Fruit fly (Drosophila melanogaster) whole organism, embryonic: ENCODE data around the gene CG6972.

Experiments
- Awh ChIP-seq: fragments of 200-800 bp; sonication (Bioruptor generic); IDR thresholded peaks from 2 replicates; pipeline ENCODE4, ENCODE4 v1.3.6; 2022; ENCODE audit warnings: missing biosample characterization, missing genetic modification characterization
- Blimp-1 ChIP-seq: fragments of 200-800 bp; sonication (Bioruptor generic); optimal IDR thresholded peaks from 3 replicates; lab custom pipeline; 2018; ENCODE audit warnings: missing biosample characterization, missing genetic modification characterization, mild to moderate bottlenecking, moderate library complexity, missing genetic modification reagents
- C15 ChIP-seq: fragments of 200-800 bp; sonication (Bioruptor generic); IDR thresholded peaks from 3 replicates; pipeline ENCODE4 v1.3.6; 2022; ENCODE audit warnings: missing biosample characterization, missing genetic modification characterization
- CG12299 ChIP-seq: fragments of 200-800 bp; sonication (Bioruptor generic); optimal IDR thresholded peaks from 2 replicates; lab custom pipeline; 2018; ENCODE audit warnings: missing biosample characterization, mild to moderate bottlenecking, missing genetic modification characterization
- CG15514 ChIP-seq: fragments of 200-800 bp; sonication (Bioruptor generic); optimal IDR thresholded peaks from 3 replicates; lab custom pipeline; 2017; ENCODE audit warnings: missing biosample characterization, missing genetic modification characterization, mild to moderate bottlenecking, moderate library complexity, missing genetic modification reagents
- CG15601 ChIP-seq: fragments of 200-800 bp; sonication (Bioruptor generic); optimal IDR thresholded peaks from 3 replicates; lab custom pipeline; 2019; ENCODE audit warnings: missing biosample characterization, mild to moderate bottlenecking, missing genetic modification characterization, moderate library complexity
- CG18262 ChIP-seq: fragments of 200-800 bp; optimal IDR thresholded peaks from 3 replicates; lab custom pipeline; 2019; ENCODE audit warnings: missing biosample characterization, mild to moderate bottlenecking, missing genetic modification characterization, moderate library complexity
- CG18476 ChIP-seq: fragments of 200-800 bp; sonication (Bioruptor generic); optimal IDR thresholded peaks from 2 replicates; lab custom pipeline; 2016; ENCODE audit warnings: missing biosample characterization, mild to moderate bottlenecking, missing genetic modification characterization
- CG18599 ChIP-seq: fragments of 200-800 bp; sonication (Bioruptor generic); optimal IDR thresholded peaks from 3 replicates; lab custom pipeline; 2017; ENCODE audit warnings: missing biosample characterization, missing genetic modification characterization, mild to moderate bottlenecking, moderate library complexity, missing genetic modification reagents
- CG2199 ChIP-seq: fragments of 200-800 bp; sonication (Bioruptor generic); IDR thresholded peaks from 3 replicates; pipeline ENCODE4 v1.3.6; 2022; ENCODE audit warnings: missing biosample characterization, missing genetic modification characterization
- CG3995 ChIP-seq: fragments of 200-800 bp; sonication (Bioruptor generic); optimal IDR thresholded peaks from 3 replicates; lab custom pipeline; 2016; ENCODE audit warnings: missing biosample characterization, missing genetic modification characterization
- CG4328 ChIP-seq: fragments of 200-800 bp; sonication (Bioruptor generic); optimal IDR thresholded peaks from 3 replicates; lab custom pipeline; 2017; ENCODE audit warnings: missing biosample characterization, missing genetic modification reagents, missing genetic modification characterization
- CG4424 ChIP-seq: fragments of 200-800 bp; sonication (Bioruptor generic); optimal IDR thresholded peaks from 3 replicates; lab custom pipeline; 2016; ENCODE audit warnings: missing biosample characterization, missing genetic modification characterization
- CG4617 ChIP-seq: fragments of 200-800 bp; sonication (Bioruptor generic); optimal IDR thresholded peaks from 3 replicates; lab custom pipeline; 2016; ENCODE audit warnings: missing biosample characterization, missing genetic modification characterization, borderline replicate concordance
- CG6654 ChIP-seq: fragments of 200-800 bp; sonication (Bioruptor generic); optimal IDR thresholded peaks from 2 replicates; lab custom pipeline; 2017; ENCODE audit warnings: missing biosample characterization, mild to moderate bottlenecking, missing genetic modification characterization
- CG6689 ChIP-seq: fragments of 200-800 bp; sonication (Bioruptor generic); IDR thresholded peaks from 2 replicates; pipeline ENCODE4 v1.3.6; 2022; ENCODE audit warnings: missing biosample characterization, missing genetic modification characterization
- CG8089 ChIP-seq: fragments of 200-800 bp; sonication (Bioruptor generic); optimal IDR thresholded peaks from 3 replicates; lab custom pipeline; 2016; ENCODE audit warnings: missing biosample characterization, missing genetic modification characterization
- Deaf1 ChIP-seq: fragments of 200-800 bp; optimal IDR thresholded peaks from 3 replicates; lab custom pipeline; 2019; ENCODE audit warnings: missing biosample characterization, mild to moderate bottlenecking, missing genetic modification characterization, moderate library complexity
- H15 ChIP-seq: fragments of 200-800 bp; sonication (Bioruptor generic); IDR thresholded peaks from 3 replicates; pipeline ENCODE4 v1.3.6; 2022; ENCODE audit warnings: missing biosample characterization, missing genetic modification characterization
- HmgD ChIP-seq: fragments of 200-800 bp; sonication (Bioruptor generic); optimal IDR thresholded peaks from 3 replicates; lab custom pipeline; 2016; ENCODE audit warnings: missing biosample characterization, missing genetic modification characterization
- Hmx ChIP-seq: fragments of 200-800 bp; sonication (Bioruptor generic); optimal IDR thresholded peaks from 2 replicates; lab custom pipeline; 2016; ENCODE audit warnings: missing biosample characterization, missing genetic modification characterization
- Hr78 ChIP-seq, 2 experiments: fragments of 200-800 bp in 1 of 2; fragments of >200 bp in 1 of 2; sonication (Bioruptor generic) in 1 of 2; optimal IDR thresholded peaks; 2 replicates each; lab custom pipeline; 2017 to 2019; ENCODE audit warnings: missing biosample characterization in 2 of 2, missing genetic modification characterization in 2 of 2, mild to moderate bottlenecking in 1 of 2, moderate library complexity in 1 of 2
- Med ChIP-seq: fragments of 200-800 bp; sonication (Bioruptor generic); peaks from one replicate; lab custom pipeline; 2016; ENCODE audit warnings: missing biosample characterization, missing genetic modification characterization, mild to moderate bottlenecking, inconsistent platforms, moderate library complexity
- NfI ChIP-seq: fragments of 200-800 bp; sonication (Bioruptor generic); optimal IDR thresholded peaks from 3 replicates; lab custom pipeline; 2018; ENCODE audit warnings: missing biosample characterization, mild to moderate bottlenecking, missing genetic modification characterization, moderate library complexity
- Opbp ChIP-seq: fragments of 200-800 bp; sonication (Bioruptor generic); IDR thresholded peaks from 3 replicates; pipeline ENCODE4 v1.3.6; 2022; ENCODE audit warnings: missing biosample characterization, missing genetic modification characterization; ENCODE audit not compliant: partially characterized antibody
- PHDP ChIP-seq: fragments of 200-800 bp; sonication (Bioruptor generic); optimal IDR thresholded peaks from 3 replicates; lab custom pipeline; 2018; ENCODE audit warnings: missing biosample characterization, mild to moderate bottlenecking, missing genetic modification characterization, moderate library complexity
- Trl ChIP-seq, 3 experiments: fragments of >200 bp in 2 of 3; fragments of 200-800 bp in 1 of 3; sonication (Bioruptor generic) in 1 of 3; optimal IDR thresholded peaks; 2 replicates in 1 of 3; 3 replicates in 2 of 3; lab custom pipeline; 2016 to 2017; ENCODE audit warnings: missing biosample characterization in 1 of 3, missing genetic modification characterization in 1 of 3
- YL-1 ChIP-seq: fragments of 200-800 bp; sonication (Bioruptor generic); optimal IDR thresholded peaks from 3 replicates; lab custom pipeline; 2017; ENCODE audit warnings: missing biosample characterization, mild to moderate bottlenecking, missing genetic modification characterization
- ap ChIP-seq: fragments of 200-800 bp; sonication (Bioruptor generic); IDR thresholded peaks from 2 replicates; pipeline ENCODE4 v1.3.6; 2022; ENCODE audit warnings: missing biosample characterization, missing genetic modification characterization
- chm ChIP-seq: fragments of 200-800 bp; sonication (Bioruptor generic); IDR thresholded peaks from 2 replicates; pipeline ENCODE4 v1.3.6; 2022; ENCODE audit warnings: missing biosample characterization, missing genetic modification characterization
- ci ChIP-seq: fragments of 200-800 bp; sonication (Bioruptor generic); IDR thresholded peaks from 3 replicates; pipeline ENCODE4 v1.3.6; 2022; ENCODE audit warnings: missing biosample characterization, missing genetic modification characterization
- crol ChIP-seq: fragments of 200-800 bp; sonication (Bioruptor generic); IDR thresholded peaks from 2 replicates; pipeline ENCODE4 v1.3.6; 2022; ENCODE audit warnings: missing biosample characterization, missing genetic modification characterization
- crp ChIP-seq, 2 experiments: fragments of 200-800 bp; sonication (Bioruptor generic); optimal IDR thresholded peaks; 2 replicates in 1 of 2; 3 replicates in 1 of 2; lab custom pipeline; 2017; ENCODE audit warnings: missing biosample characterization in 2 of 2, missing genetic modification characterization in 2 of 2, mild to moderate bottlenecking in 1 of 2, moderate library complexity in 1 of 2
- dm ChIP-seq: fragments of 200-800 bp; sonication (Bioruptor generic); optimal IDR thresholded peaks from 3 replicates; lab custom pipeline; 2016; ENCODE audit warnings: missing biosample characterization, missing genetic modification characterization
- gfzf ChIP-seq: fragments of 200-800 bp; sonication (Bioruptor generic); optimal IDR thresholded peaks from 2 replicates; lab custom pipeline; 2016; ENCODE audit warnings: missing biosample characterization, mild to moderate bottlenecking, missing genetic modification characterization, moderate library complexity
- hbn ChIP-seq: fragments of 200-800 bp; sonication (Bioruptor generic); IDR thresholded peaks from 2 replicates; pipeline ENCODE4 v1.3.6; 2022; ENCODE audit warnings: missing biosample characterization, missing genetic modification characterization; ENCODE audit not compliant: partially characterized antibody
- hkb ChIP-seq, 2 experiments: fragments of 200-800 bp in 1 of 2; fragments of >200 bp in 1 of 2; sonication (Bioruptor generic) in 1 of 2; IDR thresholded peaks in 1 of 2; optimal IDR thresholded peaks in 1 of 2; 2 replicates each; pipeline versions ENCODE4 v1.3.6 to Lab custom; 2017 to 2022; ENCODE audit warnings: missing biosample characterization in 1 of 2, missing genetic modification characterization in 1 of 2
- lilli ChIP-seq: fragments of 200-800 bp; sonication (Bioruptor generic); optimal IDR thresholded peaks from 3 replicates; lab custom pipeline; 2016; ENCODE audit warnings: missing biosample characterization, missing genetic modification characterization
- lmd ChIP-seq: fragments of 200-800 bp; sonication (Bioruptor generic); IDR thresholded peaks from 2 replicates; pipeline ENCODE4 v1.3.6; 2022; ENCODE audit warnings: missing biosample characterization, missing genetic modification characterization
- oc ChIP-seq: fragments of 200-800 bp; sonication (Bioruptor generic); optimal IDR thresholded peaks from 2 replicates; lab custom pipeline; 2018; ENCODE audit warnings: missing biosample characterization, mild to moderate bottlenecking, missing genetic modification characterization, moderate library complexity
- onecut ChIP-seq: fragments of 200-800 bp; sonication (Bioruptor generic); IDR thresholded peaks from 2 replicates; pipeline ENCODE4 v1.3.6; 2022; ENCODE audit warnings: missing biosample characterization, missing genetic modification characterization
- row ChIP-seq: fragments of 200-800 bp; sonication (Bioruptor generic); IDR thresholded peaks from 3 replicates; pipeline ENCODE4 v1.3.6; 2022; ENCODE audit warnings: missing biosample characterization, missing genetic modification characterization
- run ChIP-seq: fragments of 200-800 bp; sonication (Bioruptor generic); optimal IDR thresholded peaks from 3 replicates; lab custom pipeline; 2018; ENCODE audit warnings: missing biosample characterization, mild to moderate bottlenecking, missing genetic modification characterization
- sd ChIP-seq: fragments of 200-800 bp; sonication (Bioruptor generic); optimal IDR thresholded peaks from 3 replicates; lab custom pipeline; 2018; ENCODE audit warnings: missing biosample characterization, mild to moderate bottlenecking, missing genetic modification characterization, moderate library complexity
- sens ChIP-seq: fragments of 200-800 bp; sonication (Bioruptor generic); peaks from one replicate; lab custom pipeline; 2016; ENCODE audit warnings: missing biosample characterization, missing genetic modification characterization
- sqz ChIP-seq: fragments of 200-800 bp; sonication (Bioruptor generic); optimal IDR thresholded peaks from 3 replicates; lab custom pipeline; 2018; ENCODE audit warnings: missing biosample characterization, mild to moderate bottlenecking, missing genetic modification characterization
- tio ChIP-seq: fragments of 200-800 bp; sonication (Bioruptor generic); optimal IDR thresholded peaks from 2 replicates; lab custom pipeline; 2017; ENCODE audit warnings: missing biosample characterization, missing genetic modification characterization, inconsistent platforms
- vfl ChIP-seq: fragments of 200-800 bp; sonication (Bioruptor generic); optimal IDR thresholded peaks from 2 replicates; lab custom pipeline; 2016; ENCODE audit warnings: missing biosample characterization, missing genetic modification characterization
- z ChIP-seq: fragments of 200-800 bp; sonication (Bioruptor generic); IDR thresholded peaks from 3 replicates; pipeline ENCODE4 v1.3.6; 2022; ENCODE audit warnings: missing biosample characterization, missing genetic modification characterization

CG6972 gene

dm6 chr3R:22751698-22752097 lies 49.9 kb downstream of the CG6972 start:
- TF ChIP-seq chm (GFP tag; lab: Robert Waterston, UW), result 0 out of 2 replicates have a peak, but pooled peaks have one; percentile 34
- TF ChIP-seq Blimp-1 (GFP tag; lab: Kevin White, UChicago), result peak; percentile 95
- no peak for TF ChIP-seq tio (GFP tag; lab: Kevin White, UChicago)
- peak; percentile 72 for TF ChIP-seq CG18476 (GFP tag; lab: Kevin White, UChicago)
- TF ChIP-seq HmgD (GFP tag; lab: Kevin White, UChicago), result no peak
- peak in 1 of 2 experiments; percentile 80 for TF ChIP-seq Hr78 (GFP tag; optimal IDR thresholded peaks at IDR 0.05; lab: Kevin White, UChicago)
- no peak for TF ChIP-seq CG4617 (GFP tag; lab: Kevin White, UChicago)
- peak; percentile 29 for TF ChIP-seq sqz (GFP tag; lab: Kevin White, UChicago)
- TF ChIP-seq CG6654, result no peak
- TF ChIP-seq vfl (GFP tag; lab: Kevin White, UChicago), result no peak
- TF ChIP-seq sd, result peak; percentile 65
- TF ChIP-seq crol (GFP tag; lab: Robert Waterston, UW), result peak; percentile 62
- TF ChIP-seq CG4424 (GFP tag; lab: Kevin White, UChicago), result no peak
- 0 out of 3 replicates have a peak, but pooled peaks have one; percentile 8 for TF ChIP-seq H15 (GFP tag; lab: Robert Waterston, UW)
- no peak for TF ChIP-seq lilli (GFP tag; lab: Kevin White, UChicago)
- TF ChIP-seq CG4328 (GFP tag; lab: Kevin White, UChicago), result no peak
- TF ChIP-seq Awh (GFP tag; lab: Robert Waterston, UW), result peak; percentile 65; the same call in 1 of the 2 replicates
- TF ChIP-seq Opbp (GFP tag; lab: Robert Waterston, UW), result peak; percentile 20; the same call in 1 of the 3 replicates
- peak; percentile 18 for TF ChIP-seq oc (tag; lab: Kevin White, UChicago)
- 0 out of 3 replicates have a peak, but pooled peaks have one; percentile 22 for TF ChIP-seq CG2199
- no peak for TF ChIP-seq CG8089 (GFP tag; lab: Kevin White, UChicago)
- TF ChIP-seq CG15601 (tag; lab: Kevin White, UChicago), result peak; percentile 2
- peak; percentile 36 for TF ChIP-seq hkb (optimal IDR thresholded peaks at IDR 0.05; lab: Kevin White, UChicago)
- no peak for TF ChIP-seq hkb (GFP tag; IDR thresholded peaks at IDR 0.05; lab: Robert Waterston, UW)
- peak; percentile 20 for TF ChIP-seq Med
- no peak for TF ChIP-seq CG3995 (GFP tag; lab: Kevin White, UChicago)

- TF ChIP-seq gfzf (GFP tag; lab: Kevin White, UChicago), result no peak
- TF ChIP-seq ci (GFP tag; lab: Robert Waterston, UW), result 0 out of 3 replicates have a peak, but pooled peaks have one; percentile 9
- TF ChIP-seq onecut (GFP tag; lab: Robert Waterston, UW), result 0 out of 2 replicates have a peak, but pooled peaks have one; percentile 28
- no peak for TF ChIP-seq YL-1
- no peak for TF ChIP-seq CG6689 (GFP tag; lab: Robert Waterston, UW)
- TF ChIP-seq CG18262 (tag; lab: Kevin White, UChicago), result no peak
- TF ChIP-seq lmd (GFP tag; lab: Robert Waterston, UW), result no peak
- peak in 1 of 2 experiments; percentile 38 for TF ChIP-seq Trl (optimal IDR thresholded peaks at IDR 0.05; lab: Kevin White, UChicago)
- TF ChIP-seq Trl (GFP tag; optimal IDR thresholded peaks at IDR 0.05; lab: Kevin White, UChicago), result no peak
- TF ChIP-seq C15 (GFP tag; lab: Robert Waterston, UW), result no peak
- TF ChIP-seq crp (GFP tag; optimal IDR thresholded peaks at IDR 0.05; lab: Kevin White, UChicago), result no peak
- TF ChIP-seq CG15514 (GFP tag; lab: Kevin White, UChicago), result peak; percentile 96
- no peak for TF ChIP-seq Hmx (GFP tag; lab: Kevin White, UChicago)
- TF ChIP-seq CG18599 (GFP tag; lab: Kevin White, UChicago), result peak; percentile 21
- peak; percentile 37 for TF ChIP-seq sens (GFP tag; lab: Kevin White, UChicago)
- TF ChIP-seq PHDP (tag; lab: Kevin White, UChicago), result no peak
- TF ChIP-seq z, result peak; percentile 37; the same call in 1 of the 3 replicates
- no peak for TF ChIP-seq run (tag; lab: Kevin White, UChicago)
- TF ChIP-seq Deaf1 (tag; lab: Kevin White, UChicago), result peak; percentile 11
- 0 out of 3 replicates have a peak, but pooled peaks have one; percentile 29 for TF ChIP-seq CG2199
- no peak for TF ChIP-seq hbn
- TF ChIP-seq dm (GFP tag; lab: Kevin White, UChicago), result no peak
- TF ChIP-seq NfI (GFP tag; lab: Kevin White, UChicago), result no peak
- no peak for TF ChIP-seq ap (GFP tag; lab: Robert Waterston, UW)
- no peak for TF ChIP-seq CG12299 (tag; lab: Kevin White, UChicago)
- TF ChIP-seq row, result peak; percentile 27; the same call in 1 of the 3 replicates
These were observed 51.1 kb downstream of the CG6972 start for dm6 chr3R:22752929-22753328.
